Worm (Caenorhabditis elegans): ENCODE measurements around the gene rfs-1.

Gene rfs-1

DNA sequence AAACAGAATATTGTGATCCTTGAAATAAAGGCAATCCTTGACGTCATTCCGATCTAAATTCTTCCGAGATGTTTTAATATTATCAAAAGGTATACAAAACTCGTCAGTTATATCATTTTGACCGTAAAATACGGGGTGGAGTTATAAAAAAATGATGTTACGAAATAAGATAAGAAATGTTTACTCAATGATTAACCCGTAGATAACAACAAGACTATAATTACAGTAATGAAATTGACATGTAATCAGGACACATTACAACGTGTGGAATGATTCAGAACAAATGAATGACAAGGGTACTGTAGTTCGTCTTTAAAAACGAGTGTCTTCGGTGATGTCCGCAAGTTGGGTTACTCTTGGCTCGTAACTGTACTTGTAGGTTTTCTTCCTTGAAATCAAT is 11.5 kb downstream of the rfs-1 start, which contains the start of gene tsp-2:
Gene tsp-2 (minus strand): TSS at position 109 of the 400 bp plus-strand sequence.
- TF ChIP-seq sem-4 (tag; optimal IDR thresholded peaks at IDR 0.05), result no peak
- peak; percentile 3 for TF ChIP-seq gmeb-1 (tag; optimal IDR thresholded peaks at IDR 0.05)
- peak; percentile 93 for TF ChIP-seq fos-1 (tag; optimal IDR thresholded peaks at IDR 0.05)
- TF ChIP-seq aly-2 (tag; optimal IDR thresholded peaks at IDR 0.05), result no peak
- TF ChIP-seq lsy-2 (tag; optimal IDR thresholded peaks at IDR 0.05), result peak in 1 of 2 experiments; percentile 2

DNA sequence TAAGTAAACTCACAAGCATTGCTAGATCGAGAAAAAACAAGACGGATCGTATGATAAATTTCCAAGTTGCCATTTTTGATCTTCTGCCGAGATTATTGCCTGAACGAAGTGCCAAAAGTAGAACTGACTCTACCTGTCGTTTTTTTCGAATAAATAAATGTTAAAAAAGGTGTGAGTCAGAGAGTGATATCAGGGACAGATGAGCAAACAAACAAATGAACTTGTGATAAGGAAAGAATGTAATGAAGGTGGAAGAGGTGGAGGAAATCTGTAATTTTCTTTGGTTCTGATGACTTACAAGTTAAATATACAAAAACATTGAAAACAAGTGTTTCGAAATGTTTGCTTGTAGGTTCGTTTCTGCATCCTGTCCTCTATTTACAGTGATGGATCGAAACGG is 13.0 kb downstream of the rfs-1 start, which contains the start of gene tsp-1:
Gene tsp-1 (minus strand): TSS at position 99 of the 400 bp plus-strand sequence.
- TF ChIP-seq zag-1 (tag; optimal IDR thresholded peaks at IDR 0.05) (no peak), fos-1 (tag; optimal IDR thresholded peaks at IDR 0.05) (peak; percentile 69)

DNA sequence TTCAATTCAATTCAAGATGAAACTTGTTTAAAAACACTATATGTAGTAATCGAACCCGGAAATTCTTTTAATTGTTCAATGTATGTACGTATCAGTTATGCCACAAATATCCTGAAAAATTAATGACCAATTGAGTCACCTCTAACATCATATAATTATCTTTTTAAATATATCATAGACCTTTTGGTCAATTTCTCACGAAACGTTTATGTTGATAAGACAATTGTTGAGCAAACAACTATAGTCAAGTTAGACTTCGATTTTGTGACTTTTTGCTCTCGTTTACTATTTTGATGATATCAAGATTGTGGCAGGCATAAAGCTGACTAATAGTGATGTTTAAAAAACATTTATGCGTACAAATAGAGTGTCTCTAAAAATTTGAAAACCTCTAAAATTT is 14.0 kb downstream of the rfs-1 start:
- peak; percentile 93 for TF ChIP-seq fos-1 (tag; optimal IDR thresholded peaks at IDR 0.05)
- TF ChIP-seq ztf-4 (tag; optimal IDR thresholded peaks at IDR 0.05), result no peak

DNA sequence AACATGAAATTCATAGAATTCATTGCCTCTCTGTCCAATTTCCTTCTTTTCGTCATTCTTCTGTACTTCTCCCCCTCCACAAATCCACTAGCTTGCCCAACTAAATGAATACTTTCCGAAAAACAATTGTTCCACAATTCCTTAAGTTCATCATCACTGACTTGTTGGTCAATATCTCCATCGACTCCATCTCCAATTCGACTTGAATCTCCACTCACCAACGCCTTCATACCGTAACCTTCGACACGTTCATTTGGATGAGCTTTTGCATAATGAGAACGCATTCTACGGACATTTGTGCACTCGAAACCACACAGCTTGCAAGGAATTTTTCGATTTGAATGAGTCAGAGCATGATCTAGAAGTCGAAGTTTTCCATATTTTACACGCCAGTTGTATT is 14.7 kb downstream of the rfs-1 start:
- TF ChIP-seq aly-2 (tag; optimal IDR thresholded peaks at IDR 0.05), result no peak
- no peak for TF ChIP-seq R02D3.7 (tag; optimal IDR thresholded peaks at IDR 0.05)
- no peak for TF ChIP-seq unc-39 (tag; optimal IDR thresholded peaks at IDR 0.05)
- TF ChIP-seq egl-27 (tag; optimal IDR thresholded peaks at IDR 0.05), result no peak
- no peak for TF ChIP-seq nhr-23 (tag; optimal IDR thresholded peaks at IDR 0.05)

DNA sequence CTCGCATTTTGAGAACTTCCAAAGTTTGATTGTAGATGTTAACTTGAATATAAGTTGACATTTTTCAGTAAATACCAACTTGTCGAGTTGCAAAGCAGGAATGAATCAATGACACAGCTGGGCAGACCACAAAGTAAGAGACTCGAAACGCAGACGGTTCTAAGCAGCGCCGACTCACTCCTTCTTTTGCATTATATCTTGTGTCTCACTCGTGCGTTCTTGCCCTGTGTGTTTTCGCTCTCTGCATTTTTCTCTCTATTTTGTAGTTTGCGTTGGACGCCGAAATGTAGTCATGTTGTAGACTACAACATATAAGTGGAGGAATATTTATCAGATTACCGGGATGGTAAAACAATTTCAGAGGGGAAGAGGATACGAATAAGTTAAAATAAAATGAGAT is 16.5 kb downstream of the rfs-1 start, which contains the start of gene C02F5.12:
Gene C02F5.12 (minus strand): TSS at position 221 of the 400 bp plus-strand sequence.
- TF ChIP-seq crh-2 (tag; optimal IDR thresholded peaks at IDR 0.05) (peak; percentile 10), nhr-129 (tag; optimal IDR thresholded peaks at IDR 0.05) (peak; percentile 51), snpc-4 (tag; optimal IDR thresholded peaks at IDR 0.05) (no peak), mab-5 (tag; optimal IDR thresholded peaks at IDR 0.05) (no peak), nhr-23 (tag; optimal IDR thresholded peaks at IDR 0.05) (no peak), C34F6.9 (tag; optimal IDR thresholded peaks at IDR 0.05) (peak; percentile 43), unc-39 (tag; optimal IDR thresholded peaks at IDR 0.05) (no peak), sma-9 (GFP tag; optimal IDR thresholded peaks at IDR 0.05) (peak; percentile 7), sma-9 (tag; optimal IDR thresholded peaks at IDR 0.05) (no peak), lsy-2 (tag; optimal IDR thresholded peaks at IDR 0.05) (peak in 1 of 2 experiments; percentile 44), skn-1 (tag; optimal IDR thresholded peaks at IDR 0.05) (no peak), R02D3.7 (tag; optimal IDR thresholded peaks at IDR 0.05) (no peak), ztf-11 (tag; optimal IDR thresholded peaks at IDR 0.05) (no peak), ama-1 (optimal IDR thresholded peaks at IDR 0.05) (no peak), lin-13 (GFP tag; optimal IDR thresholded peaks at IDR 0.05) (peak; percentile 8), fos-1 (tag; optimal IDR thresholded peaks at IDR 0.05) (peak; percentile 38), F13H6.1 (tag; optimal IDR thresholded peaks at IDR 0.05) (peak; percentile 20), mdl-1 (tag; optimal IDR thresholded peaks at IDR 0.05) (no peak), nhr-25 (tag; optimal IDR thresholded peaks at IDR 0.05) (no peak), sma-3 (GFP tag; optimal IDR thresholded peaks at IDR 0.05) (peak; percentile 0)

DNA sequence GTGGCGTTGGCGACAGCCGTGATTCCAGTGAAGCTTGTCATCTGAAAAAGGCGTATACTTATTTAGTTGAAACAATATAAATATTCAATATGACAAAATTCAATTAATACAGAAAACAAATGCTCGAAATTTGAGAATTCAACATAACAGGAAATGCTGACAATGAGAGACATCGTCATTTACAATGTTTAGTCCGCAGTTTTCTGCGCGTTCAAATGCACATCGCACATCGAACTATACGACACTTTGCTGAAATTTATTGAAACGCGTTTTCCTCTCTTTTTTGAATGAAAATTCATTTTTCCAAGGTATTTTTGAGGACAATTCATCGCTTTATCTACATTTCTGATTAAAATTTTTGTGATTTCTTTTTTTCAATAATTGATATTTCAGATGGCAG is 17.8 kb downstream of the rfs-1 start, which contains the start of the genes pbs-6 and cids-1:
Gene pbs-6 (minus strand): TSS at position 41 of the 400 bp plus-strand sequence.
Gene cids-1 (plus strand): TSS at position 394 of the 400 bp plus-strand sequence.
- TF ChIP-seq ZK546.5 (tag; optimal IDR thresholded peaks at IDR 0.05) (no peak), ztf-11 (tag; optimal IDR thresholded peaks at IDR 0.05) (no peak), lsy-2 (tag; optimal IDR thresholded peaks at IDR 0.05) (peak in 1 of 2 experiments; percentile 51), nhr-129 (tag; optimal IDR thresholded peaks at IDR 0.05) (peak; percentile 21), nhr-21 (tag; optimal IDR thresholded peaks at IDR 0.05) (no peak), alr-1 (tag; optimal IDR thresholded peaks at IDR 0.05) (no peak), ceh-16 (tag; optimal IDR thresholded peaks at IDR 0.05) (no peak), ztf-4 (tag; optimal IDR thresholded peaks at IDR 0.05) (no peak), unc-55 (GFP tag; optimal IDR thresholded peaks at IDR 0.05) (peak; percentile 47), C34F6.9 (tag; optimal IDR thresholded peaks at IDR 0.05) (peak; percentile 16)

DNA sequence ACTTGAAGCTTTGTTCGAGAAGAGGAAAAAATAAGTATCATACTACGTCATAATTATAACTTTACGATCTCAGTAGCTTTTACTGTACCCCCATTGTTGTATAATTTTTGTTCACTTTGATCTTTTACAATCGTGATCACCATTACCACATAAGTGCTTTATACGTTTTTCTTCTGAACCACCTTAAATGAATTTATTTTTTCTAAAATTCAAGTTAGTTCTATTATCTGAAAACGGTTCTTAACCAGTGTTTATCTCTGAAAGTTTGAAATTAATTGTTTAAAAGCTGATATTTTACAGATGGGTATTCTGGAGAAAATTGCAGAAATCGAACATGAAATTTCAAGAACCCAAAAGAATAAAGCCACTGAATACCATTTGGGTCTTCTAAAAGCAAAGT is 19.3 kb downstream of the rfs-1 start, which contains the start of gene C02F5.3:
Gene C02F5.3 (plus strand): TSS at position 301 of the 400 bp plus-strand sequence.
- TF ChIP-seq mab-5 (tag; optimal IDR thresholded peaks at IDR 0.05) (no peak), ZK546.5 (tag; optimal IDR thresholded peaks at IDR 0.05) (no peak), F13H6.1 (tag; optimal IDR thresholded peaks at IDR 0.05) (no peak), ceh-16 (tag; optimal IDR thresholded peaks at IDR 0.05) (no peak), ceh-82 (tag; optimal IDR thresholded peaks at IDR 0.05) (no peak), mdl-1 (tag; optimal IDR thresholded peaks at IDR 0.05) (no peak), nhr-12 (tag; optimal IDR thresholded peaks at IDR 0.05) (no peak), unc-39 (tag; optimal IDR thresholded peaks at IDR 0.05) (no peak)
